Fruit fly (Drosophila melanogaster) whole organism, wandering third instar larva: ENCODE measurements around the gene Peritrophin-15b.

Experiments used
- Hr83 ChIP-seq: fragments of 200-300 bp; sonication (Bioruptor generic); optimal IDR thresholded peaks from 2 replicates; lab custom pipeline; 2016; ENCODE audit warnings: missing biosample characterization, mild to moderate bottlenecking, missing genetic modification characterization, moderate library complexity; ENCODE audit not compliant: poor library complexity, severe bottlenecking
- Myc ChIP-seq: fragments of >200 bp; optimal IDR thresholded peaks from 2 replicates; lab custom pipeline; 2017
- br ChIP-seq: fragments of 200-800 bp; sonication (Bioruptor generic); optimal IDR thresholded peaks from 2 replicates; lab custom pipeline; 2016; ENCODE audit warnings: missing biosample characterization, missing genetic modification characterization
- h ChIP-seq: fragments of 200-800 bp; sonication (Bioruptor generic); optimal IDR thresholded peaks from 3 replicates; lab custom pipeline; 2016; ENCODE audit warnings: missing biosample characterization, mild to moderate bottlenecking, missing genetic modification characterization
- jim ChIP-seq: fragments of 175-275, 200-325 bp; sonication (Bioruptor generic); optimal IDR thresholded peaks from 2 replicates; lab custom pipeline; 2016; ENCODE audit warnings: missing biosample characterization, mild to moderate bottlenecking, missing genetic modification characterization

dm6 chr2L:8370364-8371326 lies 24.1 kb downstream of the Peritrophin-15b start, which contains the start of gene CG17292:
- peak; percentile 3 for TF ChIP-seq Hr83
- no peak for TF ChIP-seq jim
- TF ChIP-seq h: peak; percentile 41
- peak; percentile 15 for TF ChIP-seq br
- no peak for TF ChIP-seq Myc (lab: Kevin White, UChicago)
